Fruit fly (Drosophila melanogaster): ENCODE results near the gene CG12713.

dm6 chr3L:15816143-15816487, 16.1 kb upstream of the CG12713 start, which contains the start of gene fwe:
- TF ChIP-seq E2f2 (GFP tag; IDR thresholded peaks at IDR 0.05) (peak; percentile 12; the same call in 1 of the 2 replicates), ato (GFP tag; IDR thresholded peaks at IDR 0.05; ENCODE audit: partially characterized antibody) (peak; percentile 30; the same call in 1 of the 2 replicates), sc (optimal IDR thresholded peaks at IDR 0.05) (no peak), sc (GFP tag; optimal IDR thresholded peaks at IDR 0.05) (no peak), pita (GFP tag; optimal IDR thresholded peaks at IDR 0.05) (no peak), CG11093 (GFP tag; IDR thresholded peaks at IDR 0.05) (no peak), luna (GFP tag; optimal IDR thresholded peaks at IDR 0.05) (no peak), CG9932 (GFP tag; IDR thresholded peaks at IDR 0.05) (no peak), MESR4 (GFP tag; optimal IDR thresholded peaks at IDR 0.05) (peak; percentile 69), CG9876 (GFP tag; optimal IDR thresholded peaks at IDR 0.05) (no peak), Sox102F (GFP tag; optimal IDR thresholded peaks at IDR 0.05) (no peak), CG8359 (GFP tag; optimal IDR thresholded peaks at IDR 0.05; ENCODE audit: borderline replicate concordance) (no peak), Xrp1 (GFP tag; IDR thresholded peaks at IDR 0.05) (no peak)

All from whole organism, embryonic.